Fruit fly (Drosophila melanogaster): ENCODE data around the gene ine.

ine gene

dm6 chr2L:4521328-4521727, 44.5 kb upstream of the ine start:
- TF ChIP-seq CG10979 (tag; optimal IDR thresholded peaks at IDR 0.05) = no peak
- TF ChIP-seq Ets65A (GFP tag) = peak; percentile 92
- TF ChIP-seq sug (tag; optimal IDR thresholded peaks at IDR 0.05) = no peak
- no peak for TF ChIP-seq gcm2 (GFP tag; optimal IDR thresholded peaks at IDR 0.05)
- TF ChIP-seq Dp (GFP tag; optimal IDR thresholded peaks at IDR 0.05) = no peak
- no peak for TF ChIP-seq CG15479 (GFP tag; optimal IDR thresholded peaks at IDR 0.05)
- no peak for TF ChIP-seq bab2 (GFP tag; optimal IDR thresholded peaks at IDR 0.05)
- TF ChIP-seq CrebB (tag; optimal IDR thresholded peaks at IDR 0.05) = no peak

DNA sequence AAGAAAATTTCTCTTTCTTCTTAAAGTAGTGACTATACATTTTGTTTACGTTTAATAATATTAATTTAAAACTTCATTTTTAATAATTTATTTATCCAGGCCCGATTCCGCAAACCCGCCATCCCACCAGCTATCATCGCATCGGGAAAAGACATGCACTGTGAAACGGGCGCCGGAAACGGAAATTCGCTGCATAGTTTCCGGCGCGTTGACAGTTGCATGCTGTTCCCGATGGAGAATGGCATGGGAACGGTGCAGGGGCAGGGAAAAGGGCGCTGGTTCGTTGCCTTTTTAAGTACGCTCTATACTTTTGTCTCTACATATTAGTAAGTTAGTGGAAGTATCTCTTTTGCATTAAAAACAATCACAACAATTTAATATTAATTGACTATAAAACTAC, 1.2 kb upstream of the ine start:
- TF ChIP-seq Ets97D (GFP tag; optimal IDR thresholded peaks at IDR 0.05) (peak; percentile 72), CG7271 (tag; optimal IDR thresholded peaks at IDR 0.05) (peak; percentile 74), Med (GFP tag) (peak; percentile 34), ranshi (GFP tag; IDR thresholded peaks at IDR 0.05) (no peak), E2f2 (GFP tag; IDR thresholded peaks at IDR 0.05) (no peak), CG16779 (GFP tag; IDR thresholded peaks at IDR 0.05) (no peak), CG17328 (GFP tag; IDR thresholded peaks at IDR 0.05) (0 out of 2 replicates have a peak, but pooled peaks have one; percentile 21), H15 (GFP tag; IDR thresholded peaks at IDR 0.05) (0 out of 3 replicates have a peak, but pooled peaks have one; percentile 25), toy (GFP tag; IDR thresholded peaks at IDR 0.05) (no peak), HmgZ (tag; optimal IDR thresholded peaks at IDR 0.05) (no peak), sens-2 (GFP tag; IDR thresholded peaks at IDR 0.05) (0 out of 2 replicates have a peak, but pooled peaks have one; percentile 22), ci (GFP tag; IDR thresholded peaks at IDR 0.05) (peak; percentile 62; the same call in 2 of the 3 replicates), CG8290 (GFP tag; optimal IDR thresholded peaks at IDR 0.05) (no peak), CG8290 (tag; optimal IDR thresholded peaks at IDR 0.05) (peak in 1 of 2 experiments; percentile 19)

- peak; percentile 65 for TF ChIP-seq ATbp (GFP tag; optimal IDR thresholded peaks at IDR 0.05)
- no peak for TF ChIP-seq yki (optimal IDR thresholded peaks at IDR 0.05)
- TF ChIP-seq grn (GFP tag; optimal IDR thresholded peaks at IDR 0.05) = peak; percentile 53
- no peak for TF ChIP-seq fd64A (GFP tag; optimal IDR thresholded peaks at IDR 0.05)
- TF ChIP-seq hkb (optimal IDR thresholded peaks at IDR 0.05) = no peak
- TF ChIP-seq hkb (GFP tag; IDR thresholded peaks at IDR 0.05) = no peak
- no peak for TF ChIP-seq sim (GFP tag; IDR thresholded peaks at IDR 0.05)
- peak; percentile 15 for TF ChIP-seq BtbVII (GFP tag; optimal IDR thresholded peaks at IDR 0.05)
- TF ChIP-seq ro (GFP tag; IDR thresholded peaks at IDR 0.05) = no peak
- no peak for TF ChIP-seq CG32532 (GFP tag; IDR thresholded peaks at IDR 0.05)
- peak; percentile 66 for TF ChIP-seq sens (GFP tag)
- peak; percentile 0 for TF ChIP-seq exex (tag; optimal IDR thresholded peaks at IDR 0.05)
- peak in 1 of 2 experiments; percentile 79 for TF ChIP-seq Hr78 (GFP tag; optimal IDR thresholded peaks at IDR 0.05)
- TF ChIP-seq CG18011 (GFP tag; optimal IDR thresholded peaks at IDR 0.05) = no peak
- TF ChIP-seq CG12219 (GFP tag; optimal IDR thresholded peaks at IDR 0.05) = no peak
- TF ChIP-seq CG17802 (tag; optimal IDR thresholded peaks at IDR 0.05) = no peak
- no peak for TF ChIP-seq CG14050 (GFP tag; IDR thresholded peaks at IDR 0.05)
- peak; percentile 13 for TF ChIP-seq CG2875 (GFP tag; optimal IDR thresholded peaks at IDR 0.05)
- no peak for TF ChIP-seq CG3065 (GFP tag; optimal IDR thresholded peaks at IDR 0.05)
- TF ChIP-seq ase (GFP tag; IDR thresholded peaks at IDR 0.05) = no peak
- TF ChIP-seq Lhr (GFP tag; optimal IDR thresholded peaks at IDR 0.05) = no peak
- no peak for TF ChIP-seq Kr (GFP tag; optimal IDR thresholded peaks at IDR 0.05)
- no peak for TF ChIP-seq tx (GFP tag; optimal IDR thresholded peaks at IDR 0.05)
- peak; percentile 6 for TF ChIP-seq CG13296 (GFP tag; optimal IDR thresholded peaks at IDR 0.05)
- TF ChIP-seq Trl (optimal IDR thresholded peaks at IDR 0.05) = no peak
- TF ChIP-seq Trl (GFP tag; optimal IDR thresholded peaks at IDR 0.05) = no peak
- no peak for TF ChIP-seq Lim3 (GFP tag; IDR thresholded peaks at IDR 0.05)
- TF ChIP-seq Sin3A (optimal IDR thresholded peaks at IDR 0.05) = no peak
- TF ChIP-seq CG4424 (GFP tag; optimal IDR thresholded peaks at IDR 0.05) = no peak
- TF ChIP-seq Lpt (GFP tag; optimal IDR thresholded peaks at IDR 0.05) = no peak
- TF ChIP-seq usp (GFP tag; optimal IDR thresholded peaks at IDR 0.05) = no peak
These were observed 1.4 kb downstream of the ine start for dm6 chr2L:4475422-4475821.
